Worm (Caenorhabditis elegans): ENCODE results near the gene best-3.

The best-3 gene

DNA sequence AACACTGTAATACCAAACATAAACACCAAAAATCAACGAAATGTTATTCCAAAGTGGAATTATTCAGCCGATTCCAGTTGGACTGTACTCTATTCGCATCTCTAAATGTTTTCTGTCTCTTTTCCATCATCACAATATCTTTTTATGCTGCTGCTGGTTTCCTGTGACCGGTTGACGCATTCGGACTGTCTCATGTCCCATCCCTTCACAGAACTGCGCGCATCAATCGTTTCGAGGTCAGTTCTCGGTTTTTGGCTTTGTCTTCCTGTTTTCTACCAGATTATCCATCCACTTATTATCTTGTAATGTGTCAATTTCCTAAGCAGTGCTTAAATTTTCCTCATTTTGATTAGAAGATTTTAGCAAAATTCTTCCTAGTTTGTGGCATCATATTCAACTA lies 47.3 kb downstream of the best-3 start:
- TF ChIP-seq snpc-4 (tag; optimal IDR thresholded peaks at IDR 0.05) (no peak), hmg-11 (tag; optimal IDR thresholded peaks at IDR 0.05) (no peak), eor-1 (tag; optimal IDR thresholded peaks at IDR 0.05) (no peak), nhr-23 (tag; optimal IDR thresholded peaks at IDR 0.05) (peak; percentile 57), nhr-25 (tag; optimal IDR thresholded peaks at IDR 0.05) (peak; percentile 78), elt-3 (tag; optimal IDR thresholded peaks at IDR 0.05) (no peak), ama-1 (optimal IDR thresholded peaks at IDR 0.05) (no peak), pqm-1 (tag; optimal IDR thresholded peaks at IDR 0.05) (no peak), ztf-11 (tag; optimal IDR thresholded peaks at IDR 0.05) (no peak)

DNA sequence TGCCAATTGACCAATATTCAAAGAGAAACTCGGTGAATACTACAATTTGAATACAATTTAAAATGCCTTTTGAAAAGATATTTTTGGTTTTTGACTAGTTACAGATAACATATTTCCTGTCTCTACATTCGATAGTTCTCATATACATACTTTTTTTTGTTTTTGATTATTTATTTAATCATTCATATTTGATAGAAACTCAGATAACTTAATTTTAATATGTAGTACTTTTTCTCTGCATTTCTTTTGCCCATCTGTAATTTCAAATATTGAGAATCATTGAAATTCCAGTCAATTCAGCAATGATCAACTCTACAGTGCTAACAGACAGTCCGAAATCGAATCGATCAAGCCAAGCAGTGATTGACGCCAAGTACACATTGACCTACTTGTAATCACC lies 48.2 kb downstream of the best-3 start, which contains the start of gene C23H3.2:
Gene C23H3.2 (plus strand): TSS at position 301 of the 400 bp plus-strand sequence.
- TF ChIP-seq nhr-23 (tag; optimal IDR thresholded peaks at IDR 0.05) (no peak), snpc-4 (tag; optimal IDR thresholded peaks at IDR 0.05) (no peak), ztf-11 (tag; optimal IDR thresholded peaks at IDR 0.05) (no peak)

ce11 chrII:65484-65883 lies 52.7 kb downstream of the best-3 start:
- TF ChIP-seq unc-39 (tag; optimal IDR thresholded peaks at IDR 0.05) (no peak), elt-2 (tag; optimal IDR thresholded peaks at IDR 0.05) (peak; percentile 45)
